Worm (Caenorhabditis elegans) whole organism, L2 larva: ENCODE data around the gene str-83.

Experiments
- C34F6.9 ChIP-seq: fragments of 150-350 bp; optimal IDR thresholded peaks from 2 replicates; lab custom pipeline; 2014; ENCODE audit warnings: missing biosample characterization, missing genetic modification characterization
- R02D3.7 ChIP-seq: fragments of 150-350 bp; optimal IDR thresholded peaks from 2 replicates; lab custom pipeline; 2014; ENCODE audit warnings: missing biosample characterization, missing genetic modification characterization
- Y55F3AM.14 ChIP-seq: fragments of 200-800 bp; sonication (Bioruptor generic); optimal IDR thresholded peaks from 2 replicates; lab custom pipeline; 2018; ENCODE audit warnings: mild to moderate bottlenecking, missing genetic modification characterization, missing compliant biosample characterization
- alr-1 ChIP-seq: fragments of 150-350 bp; optimal IDR thresholded peaks from 2 replicates; lab custom pipeline; 2014; ENCODE audit warnings: missing biosample characterization, missing genetic modification characterization
- aly-2 ChIP-seq: fragments of 150-350 bp; optimal IDR thresholded peaks from 2 replicates; lab custom pipeline; 2014; ENCODE audit warnings: missing biosample characterization, missing genetic modification characterization
- ama-1 ChIP-seq: fragments of 150-350 bp; optimal IDR thresholded peaks from 2 replicates; lab custom pipeline; 2018; ENCODE audit warnings: inconsistent platforms
- blmp-1 ChIP-seq: sonication (generic microtip); optimal IDR thresholded peaks from 2 replicates; lab custom pipeline; 2017; ENCODE audit warnings: missing genetic modification characterization, mild to moderate bottlenecking, missing compliant biosample characterization, antibody characterized with exemption, moderate library complexity; ENCODE audit not compliant: insufficient read depth
- ceh-82 ChIP-seq: fragments of 150-350 bp; optimal IDR thresholded peaks from 2 replicates; lab custom pipeline; 2014; ENCODE audit warnings: missing biosample characterization, missing genetic modification characterization
- elt-3 ChIP-seq: sonication (generic microtip); optimal IDR thresholded peaks from 2 replicates; lab custom pipeline; 2017; ENCODE audit warnings: missing biosample characterization, missing genetic modification characterization
- fos-1 ChIP-seq: fragments of 150-350 bp; optimal IDR thresholded peaks from 2 replicates; lab custom pipeline; 2014; ENCODE audit warnings: missing biosample characterization, missing genetic modification characterization
- lin-39 ChIP-seq: fragments of 150-350 bp; optimal IDR thresholded peaks from 2 replicates; lab custom pipeline; 2014; ENCODE audit warnings: missing biosample characterization, missing genetic modification reagents, missing genetic modification characterization
- lsy-2 ChIP-seq, 2 experiments: fragments of 150-350 bp in 1 of 2; sonication (generic microtip) in 1 of 2; optimal IDR thresholded peaks; 2 replicates each; lab custom pipeline; 2014 to 2017; ENCODE audit warnings: missing biosample characterization in 2 of 2, missing genetic modification characterization in 2 of 2
- mdl-1 ChIP-seq, 2 experiments: fragments of 150-350 bp in 1 of 2; sonication (generic microtip) in 1 of 2; optimal IDR thresholded peaks; 2 replicates each; lab custom pipeline; 2017; ENCODE audit warnings: missing biosample characterization in 2 of 2, missing genetic modification characterization in 2 of 2
- nhr-10 ChIP-seq: sonication (generic microtip); optimal IDR thresholded peaks from 2 replicates; lab custom pipeline; 2017; ENCODE audit warnings: missing biosample characterization, missing genetic modification characterization
- nhr-11 ChIP-seq: fragments of 150-350 bp; optimal IDR thresholded peaks from 2 replicates; lab custom pipeline; 2014; ENCODE audit warnings: missing biosample characterization, missing genetic modification characterization
- nhr-12 ChIP-seq: fragments of 150-350 bp; optimal IDR thresholded peaks from 2 replicates; lab custom pipeline; 2014; ENCODE audit warnings: missing biosample characterization, missing genetic modification characterization
- nhr-21 ChIP-seq: fragments of 150-350 bp; optimal IDR thresholded peaks from 2 replicates; lab custom pipeline; 2014; ENCODE audit warnings: missing biosample characterization, missing genetic modification characterization
- nhr-23 ChIP-seq: fragments of 150-350 bp; optimal IDR thresholded peaks from 2 replicates; lab custom pipeline; 2014; ENCODE audit warnings: missing biosample characterization, missing genetic modification reagents, missing genetic modification characterization
- nhr-6 ChIP-seq: fragments of 150-350 bp; optimal IDR thresholded peaks from 2 replicates; lab custom pipeline; 2014; ENCODE audit warnings: missing biosample characterization, missing genetic modification characterization
- nhr-77 ChIP-seq: fragments of 150-350 bp; optimal IDR thresholded peaks from 2 replicates; lab custom pipeline; 2014; ENCODE audit warnings: missing biosample characterization, missing genetic modification characterization
- peb-1 ChIP-seq: fragments of 150-350 bp; optimal IDR thresholded peaks from 2 replicates; lab custom pipeline; 2014; ENCODE audit warnings: missing biosample characterization, missing genetic modification characterization
- sem-4 ChIP-seq: fragments of 150-350 bp; optimal IDR thresholded peaks from 2 replicates; lab custom pipeline; 2014; ENCODE audit warnings: missing biosample characterization, missing genetic modification reagents, missing genetic modification characterization
- skn-1 ChIP-seq: sonication (generic microtip); optimal IDR thresholded peaks from 2 replicates; lab custom pipeline; 2017; ENCODE audit warnings: missing biosample characterization, missing genetic modification characterization
- sma-9 ChIP-seq, 2 experiments: fragments of 150-350 bp in 1 of 2; sonication (generic microtip) in 1 of 2; optimal IDR thresholded peaks; 2 replicates each; lab custom pipeline; 2014 to 2016; ENCODE audit warnings: missing genetic modification characterization in 2 of 2, mild to moderate bottlenecking in 1 of 2, missing biosample characterization in 1 of 2, missing compliant biosample characterization in 1 of 2, missing genetic modification reagents in 1 of 2, moderate library complexity in 1 of 2
- snpc-4 ChIP-seq: fragments of 150-350 bp; optimal IDR thresholded peaks from 2 replicates; lab custom pipeline; 2014; ENCODE audit warnings: missing biosample characterization, missing genetic modification characterization
- unc-39 ChIP-seq: fragments of 150-350 bp; optimal IDR thresholded peaks from 2 replicates; lab custom pipeline; 2014; ENCODE audit warnings: missing biosample characterization, missing genetic modification characterization
- unc-55 ChIP-seq: fragments of 150-350 bp; sonication (generic microtip); optimal IDR thresholded peaks from 3 replicates; lab custom pipeline; 2014; ENCODE audit warnings: missing biosample characterization, missing genetic modification reagents, missing genetic modification characterization
- unc-62 ChIP-seq: fragments of 150-350 bp; optimal IDR thresholded peaks from 2 replicates; lab custom pipeline; 2014; ENCODE audit warnings: missing biosample characterization, missing genetic modification reagents, missing genetic modification characterization
- zag-1 ChIP-seq: fragments of 150-350 bp; optimal IDR thresholded peaks from 2 replicates; lab custom pipeline; 2014; ENCODE audit warnings: missing biosample characterization, missing genetic modification characterization
- ztf-1 ChIP-seq: fragments of 200-800 bp; sonication (Bioruptor generic); conservative IDR thresholded peaks from 2 replicates; pipeline ENCODE4 v1.3.6; 2022; ENCODE audit warnings: missing genetic modification characterization, missing compliant biosample characterization
- ztf-11 ChIP-seq: sonication (generic microtip); optimal IDR thresholded peaks from 2 replicates; lab custom pipeline; 2017; ENCODE audit warnings: missing biosample characterization, missing genetic modification characterization
- ztf-4 ChIP-seq: fragments of 150-350 bp; optimal IDR thresholded peaks from 2 replicates; lab custom pipeline; 2014; ENCODE audit warnings: missing biosample characterization, missing genetic modification characterization

str-83 gene

DNA sequence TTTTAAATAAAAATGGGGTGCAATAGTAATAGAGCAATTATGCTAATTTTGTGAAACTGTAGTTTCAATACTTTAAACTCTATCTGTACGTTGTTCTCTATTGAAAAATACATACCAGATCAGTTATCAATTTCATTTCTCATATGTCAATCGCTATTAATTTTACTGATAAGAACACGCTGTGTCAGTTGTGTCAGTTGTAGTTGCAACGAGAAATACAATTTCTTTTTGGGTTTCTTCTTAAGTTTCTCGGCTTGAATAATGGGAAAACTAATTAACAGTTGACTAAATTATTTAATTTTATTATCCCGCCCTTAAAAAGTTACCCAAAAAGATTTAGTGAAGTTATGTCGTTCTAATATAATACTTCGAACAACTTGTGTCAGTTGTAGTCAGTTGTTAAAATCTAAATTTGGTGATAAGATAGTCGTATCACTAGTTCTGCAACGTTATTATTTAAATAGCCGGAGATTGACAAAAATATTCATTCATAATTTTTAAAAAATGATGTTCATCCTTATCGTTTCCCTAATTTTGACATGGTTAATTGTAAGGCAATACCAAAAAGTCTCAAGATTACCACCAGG is 41.1 kb upstream of the str-83 start, which contains the start of gene cyp-35A5:
cyp-35A5 (plus strand) TSS at position 435 of the 587 bp plus-strand sequence.
- no peak for TF ChIP-seq mdl-1 (tag; optimal IDR thresholded peaks at IDR 0.05; lab: Kevin White, UChicago)
- peak; percentile 7 for TF ChIP-seq fos-1 (tag; lab: Kevin White, UChicago)

DNA sequence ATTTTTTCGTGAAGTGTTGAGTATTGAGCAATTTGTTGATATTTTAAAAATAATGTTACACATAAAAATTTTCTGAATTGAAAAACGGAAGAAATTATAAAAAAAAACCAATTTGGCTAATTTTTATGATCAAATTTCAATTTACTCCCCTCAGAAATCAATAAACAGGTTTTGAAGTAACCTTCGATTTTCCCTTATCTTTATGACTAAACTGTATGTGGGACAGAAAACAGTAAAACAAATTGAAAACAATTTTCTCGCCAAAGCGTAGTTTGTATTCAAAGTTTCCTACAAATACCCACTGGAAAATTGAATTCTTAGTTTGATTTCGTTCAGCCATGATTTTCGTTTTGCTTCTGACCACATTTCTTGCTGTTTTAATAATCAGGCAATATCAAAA is 38.3 kb upstream of the str-83 start, which contains the start of gene cyp-35B1:
cyp-35B1 (plus strand) TSS at position 244 of the 400 bp plus-strand sequence.
- TF ChIP-seq ztf-1 (GFP tag; lab: Robert Waterston, UW) (no peak), nhr-12 (no peak), R02D3.7 (no peak), nhr-23 (tag; lab: Kevin White, UChicago) (no peak), ceh-82 (tag; lab: Kevin White, UChicago) (no peak), aly-2 (tag; lab: Kevin White, UChicago) (no peak), peb-1 (tag; lab: Kevin White, UChicago) (no peak), sma-9 (GFP tag; optimal IDR thresholded peaks at IDR 0.05; lab: Kevin White, UChicago) (no peak), sma-9 (tag; optimal IDR thresholded peaks at IDR 0.05; lab: Kevin White, UChicago) (no peak), nhr-10 (tag; lab: Kevin White, UChicago) (no peak), lin-39 (tag; lab: Kevin White, UChicago) (no peak), ztf-4 (tag; lab: Kevin White, UChicago) (no peak), blmp-1 (no peak), alr-1 (tag; lab: Kevin White, UChicago) (no peak)

DNA sequence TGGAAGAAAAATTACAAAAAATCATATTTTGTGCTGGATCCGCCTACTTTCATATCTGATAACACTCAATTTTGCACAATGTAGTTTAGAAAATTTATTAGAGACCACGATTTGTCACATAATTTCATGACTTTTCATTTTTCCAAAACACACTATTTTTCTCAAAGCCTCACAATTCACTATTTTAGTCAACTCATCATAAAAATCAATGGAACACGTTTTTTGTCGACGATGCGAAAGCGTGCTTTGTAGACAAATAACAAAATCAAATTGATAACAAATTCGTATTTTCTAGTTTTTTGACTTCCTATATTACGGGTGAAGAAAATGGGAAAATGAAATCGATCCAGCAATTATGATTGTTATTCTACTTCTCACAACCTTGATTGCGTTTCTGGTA is 35.2 kb upstream of the str-83 start, which contains the start of gene cyp-35B2:
cyp-35B2 (plus strand) TSS at position 301 of the 400 bp plus-strand sequence.
- TF ChIP-seq skn-1 (tag; lab: Kevin White, UChicago), result no peak
- TF ChIP-seq unc-55 (GFP tag; lab: Kevin White, UChicago), result no peak
- no peak for TF ChIP-seq lin-39 (tag; lab: Kevin White, UChicago)
- TF ChIP-seq zag-1 (tag; lab: Kevin White, UChicago), result no peak

ce11 chrV:3943364-3943763 is 33.7 kb upstream of the str-83 start:
- TF ChIP-seq mdl-1 (tag; optimal IDR thresholded peaks at IDR 0.05; lab: Kevin White, UChicago) (no peak), nhr-21 (tag; lab: Kevin White, UChicago) (no peak), aly-2 (tag; lab: Kevin White, UChicago) (no peak), ama-1 (lab: Kevin White, UChicago) (no peak), blmp-1 (no peak), unc-39 (tag; lab: Kevin White, UChicago) (no peak), nhr-77 (tag; lab: Kevin White, UChicago) (no peak), nhr-11 (tag; lab: Kevin White, UChicago) (no peak), lsy-2 (tag; optimal IDR thresholded peaks at IDR 0.05; lab: Kevin White, UChicago) (no peak), nhr-12 (no peak), ztf-4 (tag; lab: Kevin White, UChicago) (no peak), alr-1 (tag; lab: Kevin White, UChicago) (no peak), nhr-6 (tag; lab: Kevin White, UChicago) (no peak), fos-1 (tag; lab: Kevin White, UChicago) (no peak), elt-3 (tag; lab: Kevin White, UChicago) (no peak), sma-9 (GFP tag; optimal IDR thresholded peaks at IDR 0.05; lab: Kevin White, UChicago) (no peak), sma-9 (tag; optimal IDR thresholded peaks at IDR 0.05; lab: Kevin White, UChicago) (no peak), Y55F3AM.14 (no peak), peb-1 (tag; lab: Kevin White, UChicago) (no peak)

ce11 chrV:3945053-3945452 is 32.0 kb upstream of the str-83 start, which contains the start of gene cyp-35B3:
cyp-35B3 (plus strand) TSS chrV:3945353.
- TF ChIP-seq snpc-4, result no peak

DNA sequence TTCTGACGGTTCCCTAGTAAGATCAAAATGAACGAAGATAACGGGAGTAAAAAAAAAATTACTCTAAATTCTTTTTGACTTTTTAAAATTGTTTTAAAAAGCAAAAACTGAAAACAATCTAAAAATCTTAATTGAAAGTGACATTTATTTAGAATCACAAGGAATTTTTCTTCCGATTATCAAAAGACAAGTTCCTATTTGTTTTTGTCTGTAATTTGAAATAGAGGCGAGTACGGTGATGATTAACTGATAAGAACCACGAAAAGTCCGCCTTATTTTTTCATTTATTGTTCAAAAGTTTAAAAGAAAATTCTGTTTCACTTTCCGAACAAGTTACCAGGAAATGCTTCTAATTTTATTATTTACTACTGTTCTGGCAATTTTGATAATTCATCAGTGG is 27.3 kb upstream of the str-83 start, which contains the start of gene dach-1:
dach-1 (plus strand) TSS at position 301 of the 400 bp plus-strand sequence.
- TF ChIP-seq lin-39 (tag; lab: Kevin White, UChicago) (no peak), peb-1 (tag; lab: Kevin White, UChicago) (no peak), sem-4 (tag; lab: Kevin White, UChicago) (no peak), R02D3.7 (no peak), unc-62 (no peak), fos-1 (tag; lab: Kevin White, UChicago) (no peak), nhr-12 (no peak), sma-9 (GFP tag; optimal IDR thresholded peaks at IDR 0.05; lab: Kevin White, UChicago) (no peak), sma-9 (tag; optimal IDR thresholded peaks at IDR 0.05; lab: Kevin White, UChicago) (no peak), aly-2 (tag; lab: Kevin White, UChicago) (no peak), blmp-1 (no peak), unc-55 (GFP tag; lab: Kevin White, UChicago) (no peak), C34F6.9 (tag; lab: Kevin White, UChicago) (no peak), ztf-11 (tag; lab: Kevin White, UChicago) (no peak)
